Worm (Caenorhabditis elegans) whole organism, L2 larva: Measurements from ENCODE around the gene F16B3.2.

Experiments
- C34F6.9 ChIP-seq: fragments of 150-350 bp; optimal IDR thresholded peaks from 2 replicates; lab custom pipeline; 2014; ENCODE audit warnings: missing biosample characterization, missing genetic modification characterization
- F13H6.1 ChIP-seq: sonication (generic microtip); optimal IDR thresholded peaks from 2 replicates; lab custom pipeline; 2016; ENCODE audit warnings: missing genetic modification characterization, missing compliant biosample characterization
- Y55F3AM.14 ChIP-seq: fragments of 200-800 bp; sonication (Bioruptor generic); optimal IDR thresholded peaks from 2 replicates; lab custom pipeline; 2018; ENCODE audit warnings: mild to moderate bottlenecking, missing genetic modification characterization, missing compliant biosample characterization
- aly-2 ChIP-seq: fragments of 150-350 bp; optimal IDR thresholded peaks from 2 replicates; lab custom pipeline; 2014; ENCODE audit warnings: missing biosample characterization, missing genetic modification characterization
- ama-1 ChIP-seq: fragments of 150-350 bp; optimal IDR thresholded peaks from 2 replicates; lab custom pipeline; 2018; ENCODE audit warnings: inconsistent platforms
- ceh-16 ChIP-seq: fragments of 150-350 bp; optimal IDR thresholded peaks from 2 replicates; lab custom pipeline; 2014; ENCODE audit warnings: missing biosample characterization, missing genetic modification characterization
- ceh-82 ChIP-seq: fragments of 150-350 bp; optimal IDR thresholded peaks from 2 replicates; lab custom pipeline; 2014; ENCODE audit warnings: missing biosample characterization, missing genetic modification characterization
- crh-2 ChIP-seq: sonication (generic microtip); optimal IDR thresholded peaks from 2 replicates; lab custom pipeline; 2017; ENCODE audit warnings: missing biosample characterization, missing genetic modification characterization
- dmd-4 ChIP-seq: sonication (generic microtip); optimal IDR thresholded peaks from 2 replicates; lab custom pipeline; 2017; ENCODE audit warnings: missing biosample characterization, missing genetic modification characterization
- egl-27 ChIP-seq: sonication (generic microtip); optimal IDR thresholded peaks from 3 replicates; lab custom pipeline; 2017; ENCODE audit warnings: missing biosample characterization, missing genetic modification reagents, missing genetic modification characterization
- fos-1 ChIP-seq: fragments of 150-350 bp; optimal IDR thresholded peaks from 2 replicates; lab custom pipeline; 2014; ENCODE audit warnings: missing biosample characterization, missing genetic modification characterization
- lin-13 ChIP-seq: fragments of 150-350 bp; optimal IDR thresholded peaks from 2 replicates; lab custom pipeline; 2014; ENCODE audit warnings: missing biosample characterization, missing genetic modification reagents, missing genetic modification characterization
- lin-39 ChIP-seq: fragments of 150-350 bp; optimal IDR thresholded peaks from 2 replicates; lab custom pipeline; 2014; ENCODE audit warnings: missing biosample characterization, missing genetic modification reagents, missing genetic modification characterization
- lsy-2 ChIP-seq, 2 experiments: fragments of 150-350 bp in 1 of 2; sonication (generic microtip) in 1 of 2; optimal IDR thresholded peaks; 2 replicates each; lab custom pipeline; 2014 to 2017; ENCODE audit warnings: missing biosample characterization in 2 of 2, missing genetic modification characterization in 2 of 2
- mab-5 ChIP-seq: fragments of 150-350 bp; optimal IDR thresholded peaks from 2 replicates; lab custom pipeline; 2014; ENCODE audit warnings: missing biosample characterization, missing genetic modification characterization
- mbf-1 ChIP-seq: sonication (generic microtip); optimal IDR thresholded peaks from 2 replicates; lab custom pipeline; 2017; ENCODE audit warnings: missing biosample characterization, missing genetic modification characterization
- mdl-1 ChIP-seq, 2 experiments: fragments of 150-350 bp in 1 of 2; sonication (generic microtip) in 1 of 2; optimal IDR thresholded peaks; 2 replicates each; lab custom pipeline; 2017; ENCODE audit warnings: missing biosample characterization in 2 of 2, missing genetic modification characterization in 2 of 2
- nhr-10 ChIP-seq: sonication (generic microtip); optimal IDR thresholded peaks from 2 replicates; lab custom pipeline; 2017; ENCODE audit warnings: missing biosample characterization, missing genetic modification characterization
- nhr-11 ChIP-seq: fragments of 150-350 bp; optimal IDR thresholded peaks from 2 replicates; lab custom pipeline; 2014; ENCODE audit warnings: missing biosample characterization, missing genetic modification characterization
- nhr-12 ChIP-seq: fragments of 150-350 bp; optimal IDR thresholded peaks from 2 replicates; lab custom pipeline; 2014; ENCODE audit warnings: missing biosample characterization, missing genetic modification characterization
- nhr-129 ChIP-seq: fragments of 150-350 bp; optimal IDR thresholded peaks from 2 replicates; lab custom pipeline; 2014; ENCODE audit warnings: missing biosample characterization, missing genetic modification characterization
- nhr-21 ChIP-seq: fragments of 150-350 bp; optimal IDR thresholded peaks from 2 replicates; lab custom pipeline; 2014; ENCODE audit warnings: missing biosample characterization, missing genetic modification characterization
- nhr-23 ChIP-seq: fragments of 150-350 bp; optimal IDR thresholded peaks from 2 replicates; lab custom pipeline; 2014; ENCODE audit warnings: missing biosample characterization, missing genetic modification reagents, missing genetic modification characterization
- nhr-25 ChIP-seq: fragments of 150-350 bp; sonication (generic microtip); optimal IDR thresholded peaks from 3 replicates; lab custom pipeline; 2014; ENCODE audit warnings: missing biosample characterization, missing genetic modification characterization
- nhr-6 ChIP-seq: fragments of 150-350 bp; optimal IDR thresholded peaks from 2 replicates; lab custom pipeline; 2014; ENCODE audit warnings: missing biosample characterization, missing genetic modification characterization
- nhr-77 ChIP-seq: fragments of 150-350 bp; optimal IDR thresholded peaks from 2 replicates; lab custom pipeline; 2014; ENCODE audit warnings: missing biosample characterization, missing genetic modification characterization
- peb-1 ChIP-seq: fragments of 150-350 bp; optimal IDR thresholded peaks from 2 replicates; lab custom pipeline; 2014; ENCODE audit warnings: missing biosample characterization, missing genetic modification characterization
- sem-4 ChIP-seq: fragments of 150-350 bp; optimal IDR thresholded peaks from 2 replicates; lab custom pipeline; 2014; ENCODE audit warnings: missing biosample characterization, missing genetic modification reagents, missing genetic modification characterization
- skn-1 ChIP-seq: sonication (generic microtip); optimal IDR thresholded peaks from 2 replicates; lab custom pipeline; 2017; ENCODE audit warnings: missing biosample characterization, missing genetic modification characterization
- sma-3 ChIP-seq: sonication (generic microtip); optimal IDR thresholded peaks from 2 replicates; lab custom pipeline; 2016; ENCODE audit warnings: missing genetic modification reagents, missing genetic modification characterization, missing compliant biosample characterization
- unc-39 ChIP-seq: fragments of 150-350 bp; optimal IDR thresholded peaks from 2 replicates; lab custom pipeline; 2014; ENCODE audit warnings: missing biosample characterization, missing genetic modification characterization
- unc-55 ChIP-seq: fragments of 150-350 bp; sonication (generic microtip); optimal IDR thresholded peaks from 3 replicates; lab custom pipeline; 2014; ENCODE audit warnings: missing biosample characterization, missing genetic modification reagents, missing genetic modification characterization
- unc-62 ChIP-seq: fragments of 150-350 bp; optimal IDR thresholded peaks from 2 replicates; lab custom pipeline; 2014; ENCODE audit warnings: missing biosample characterization, missing genetic modification reagents, missing genetic modification characterization
- zag-1 ChIP-seq: fragments of 150-350 bp; optimal IDR thresholded peaks from 2 replicates; lab custom pipeline; 2014; ENCODE audit warnings: missing biosample characterization, missing genetic modification characterization
- ztf-11 ChIP-seq: sonication (generic microtip); optimal IDR thresholded peaks from 2 replicates; lab custom pipeline; 2017; ENCODE audit warnings: missing biosample characterization, missing genetic modification characterization
- ztf-4 ChIP-seq: fragments of 150-350 bp; optimal IDR thresholded peaks from 2 replicates; lab custom pipeline; 2014; ENCODE audit warnings: missing biosample characterization, missing genetic modification characterization

F16B3.2 gene

ce11 chrV:1317869-1318354 lies 3.0 kb downstream of the F16B3.2 start, which contains the start of gene F16B3.3:
TSS of gene F16B3.3 (minus strand) at chrV:1317919.
- TF ChIP-seq mdl-1 (tag; optimal IDR thresholded peaks at IDR 0.05; lab: Kevin White, UChicago), result no peak
- no peak for TF ChIP-seq unc-55 (GFP tag; lab: Kevin White, UChicago)
- TF ChIP-seq nhr-6 (tag; lab: Kevin White, UChicago), result no peak
- TF ChIP-seq nhr-10 (tag; lab: Kevin White, UChicago), result no peak
- TF ChIP-seq mbf-1 (tag; lab: Kevin White, UChicago), result no peak
- TF ChIP-seq unc-62 (GFP tag; lab: Kevin White, UChicago), result no peak
- no peak for TF ChIP-seq ceh-16 (tag; lab: Kevin White, UChicago)
- TF ChIP-seq peb-1 (tag; lab: Kevin White, UChicago), result no peak
- TF ChIP-seq nhr-23, result no peak
- TF ChIP-seq egl-27 (tag; lab: Kevin White, UChicago), result no peak
- no peak for TF ChIP-seq C34F6.9
- TF ChIP-seq ceh-82 (tag; lab: Kevin White, UChicago), result no peak
- TF ChIP-seq fos-1, result no peak

- TF ChIP-seq lin-13 (GFP tag; lab: Kevin White, UChicago) (no peak), dmd-4 (tag; lab: Kevin White, UChicago) (no peak), peb-1 (tag; lab: Kevin White, UChicago) (no peak), ceh-82 (tag; lab: Kevin White, UChicago) (no peak), nhr-25 (no peak)
Measured at ce11 chrV:1321776-1322175, 6.9 kb downstream of the F16B3.2 start.

- TF ChIP-seq nhr-12 (tag; lab: Kevin White, UChicago) (no peak), nhr-21 (tag; lab: Kevin White, UChicago) (no peak), nhr-77 (tag; lab: Kevin White, UChicago) (no peak), crh-2 (tag; lab: Kevin White, UChicago) (no peak), Y55F3AM.14 (GFP tag; lab: Kevin White, UChicago) (no peak), sem-4 (no peak), lin-39 (tag; lab: Kevin White, UChicago) (no peak), egl-27 (tag; lab: Kevin White, UChicago) (no peak), aly-2 (no peak), skn-1 (tag; lab: Kevin White, UChicago) (no peak), ama-1 (lab: Kevin White, UChicago) (no peak), ceh-16 (tag; lab: Kevin White, UChicago) (no peak), ztf-4 (tag; lab: Kevin White, UChicago) (no peak), dmd-4 (tag; lab: Kevin White, UChicago) (no peak)
Measured at ce11 chrV:1326067-1326466, 11.1 kb downstream of the F16B3.2 start.

- TF ChIP-seq lsy-2 (tag; optimal IDR thresholded peaks at IDR 0.05; lab: Kevin White, UChicago) (peak in 1 of 2 experiments; percentile 12), F13H6.1 (tag; lab: Kevin White, UChicago) (peak; percentile 31), nhr-6 (tag; lab: Kevin White, UChicago) (no peak), sma-3 (no peak), fos-1 (no peak), unc-39 (tag; lab: Kevin White, UChicago) (no peak), lin-39 (tag; lab: Kevin White, UChicago) (no peak), ztf-11 (tag; lab: Kevin White, UChicago) (no peak), mab-5 (tag; lab: Kevin White, UChicago) (no peak), nhr-129 (peak; percentile 46)
- TF ChIP-seq, all 48 proteins: peak for 3
Measured at ce11 chrV:1327317-1327716, 12.4 kb downstream of the F16B3.2 start.

ce11 chrV:1335896-1336295 lies 21.0 kb downstream of the F16B3.2 start:
- TF ChIP-seq ceh-16 (tag; lab: Kevin White, UChicago), result no peak
- TF ChIP-seq nhr-12 (tag; lab: Kevin White, UChicago), result no peak
- no peak for TF ChIP-seq ztf-11 (tag; lab: Kevin White, UChicago)
- no peak for TF ChIP-seq unc-39 (tag; lab: Kevin White, UChicago)
- no peak for TF ChIP-seq unc-55 (GFP tag; lab: Kevin White, UChicago)
- TF ChIP-seq mbf-1 (tag; lab: Kevin White, UChicago), result no peak
- no peak for TF ChIP-seq ama-1 (lab: Kevin White, UChicago)
- no peak for TF ChIP-seq nhr-25
- no peak for TF ChIP-seq zag-1 (tag; lab: Kevin White, UChicago)
- TF ChIP-seq nhr-11 (tag; lab: Kevin White, UChicago), result no peak
